Worm (Caenorhabditis elegans): ENCODE measurements around the gene srxa-11.

srxa-11 gene

ce11 chrV:13906166-13906565 is 17.8 kb upstream of the srxa-11 start, which contains the start of gene stdh-1:
TSS of gene stdh-1 (plus strand) at chrV:13906492.
- TF ChIP-seq unc-62 (GFP tag; optimal IDR thresholded peaks at IDR 0.05), result no peak

- TF ChIP-seq unc-62 (GFP tag; optimal IDR thresholded peaks at IDR 0.05), result no peak
Observed at ce11 chrV:13907557-13908104, 16.3 kb upstream of the srxa-11 start.

- no peak for TF ChIP-seq unc-62 (GFP tag; optimal IDR thresholded peaks at IDR 0.05)
Observed at ce11 chrV:13908120-13908915, 15.6 kb upstream of the srxa-11 start.

ce11 chrV:13908916-13909176 is 15.1 kb upstream of the srxa-11 start, which contains the start of gene C06B3.6:
TSS of gene C06B3.6 (minus strand) at chrV:13908967.
- TF ChIP-seq unc-62 (GFP tag; optimal IDR thresholded peaks at IDR 0.05), result no peak

ce11 chrV:13909400-13909799 is 14.6 kb upstream of the srxa-11 start, which contains the start of gene C06B3.7:
TSS of gene C06B3.7 (plus strand) at chrV:13909686.
- no peak for TF ChIP-seq unc-62 (GFP tag; optimal IDR thresholded peaks at IDR 0.05)

- TF ChIP-seq unc-62 (GFP tag; optimal IDR thresholded peaks at IDR 0.05), result no peak
Observed at ce11 chrV:13915390-13915789, 8.6 kb upstream of the srxa-11 start, which contains the start of gene gcy-32. TSS of gene gcy-32 (minus strand) at chrV:13915490.

ce11 chrV:13916196-13916595 is 7.8 kb upstream of the srxa-11 start, which contains the start of gene str-252:
TSS of gene str-252 (plus strand) at chrV:13916496.
- no peak for TF ChIP-seq unc-62 (GFP tag; optimal IDR thresholded peaks at IDR 0.05)

ce11 chrV:13918341-13918740 is 5.6 kb upstream of the srxa-11 start, which contains the start of gene str-250:
TSS of gene str-250 (plus strand) at chrV:13918641.
- no peak for TF ChIP-seq unc-62 (GFP tag; optimal IDR thresholded peaks at IDR 0.05)

- no peak for TF ChIP-seq unc-62 (GFP tag; optimal IDR thresholded peaks at IDR 0.05)
Observed at ce11 chrV:13920730-13921129, 3.2 kb upstream of the srxa-11 start, which contains the start of gene srx-42. TSS of gene srx-42 (plus strand) at chrV:13921030.

ce11 chrV:13926398-13926797 is 2.4 kb downstream of the srxa-11 start, which contains the start of gene srxa-12:
TSS of gene srxa-12 (plus strand) at chrV:13926698.
- no peak for TF ChIP-seq unc-62 (GFP tag; optimal IDR thresholded peaks at IDR 0.05)

ce11 chrV:13929503-13929902 is 5.6 kb downstream of the srxa-11 start, which contains the start of gene srxa-13:
TSS of gene srxa-13 (plus strand) at chrV:13929803.
- no peak for TF ChIP-seq unc-62 (GFP tag; optimal IDR thresholded peaks at IDR 0.05)

- no peak for TF ChIP-seq unc-62 (GFP tag; optimal IDR thresholded peaks at IDR 0.05)
Observed at ce11 chrV:13931225-13931624, 7.3 kb downstream of the srxa-11 start, which contains the start of gene C06B3.16. TSS of gene C06B3.16 (plus strand) at chrV:13931525.

ce11 chrV:13931952-13932351 is 8.0 kb downstream of the srxa-11 start:
- TF ChIP-seq unc-62 (GFP tag; optimal IDR thresholded peaks at IDR 0.05), result no peak

ce11 chrV:13934545-13934944 is 10.6 kb downstream of the srxa-11 start, which contains the start of gene R10D12.1:
TSS of gene R10D12.1 (minus strand) at chrV:13934645.
- TF ChIP-seq unc-62 (GFP tag; optimal IDR thresholded peaks at IDR 0.05), result no peak

- no peak for TF ChIP-seq unc-62 (GFP tag; optimal IDR thresholded peaks at IDR 0.05)
Observed at ce11 chrV:13935423-13935822, 11.5 kb downstream of the srxa-11 start.

- no peak for TF ChIP-seq unc-62 (GFP tag; optimal IDR thresholded peaks at IDR 0.05)
Observed at ce11 chrV:13936052-13936451, 12.1 kb downstream of the srxa-11 start.

ce11 chrV:13936850-13937249 is 12.9 kb downstream of the srxa-11 start, which contains the start of gene srw-145:
TSS of gene srw-145 (plus strand) at chrV:13937150.
- TF ChIP-seq unc-62 (GFP tag; optimal IDR thresholded peaks at IDR 0.05), result no peak
